Fruit fly (Drosophila melanogaster) whole organism, prepupa: ENCODE measurements around the gene CG4907.

Experiments used
- Blimp-1 ChIP-seq: fragments of 200-800 bp; sonication (Bioruptor generic); optimal IDR thresholded peaks from 3 replicates; lab custom pipeline; 2017; ENCODE audit warnings: missing biosample characterization, missing genetic modification characterization, mild to moderate bottlenecking, moderate library complexity, missing genetic modification reagents
- CG10631 ChIP-seq: fragments of 200-800 bp; sonication (Bioruptor generic); optimal IDR thresholded peaks from 2 replicates; lab custom pipeline; 2016; ENCODE audit warnings: missing biosample characterization, missing genetic modification characterization
- CG11294 ChIP-seq: fragments of 200-800 bp; sonication (Bioruptor generic); IDR thresholded peaks from 2 replicates; pipeline ENCODE4 v1.3.6; 2022; ENCODE audit warnings: missing biosample characterization, missing genetic modification characterization
- CG11762 ChIP-seq: fragments of 200-800 bp; sonication (Bioruptor generic); optimal IDR thresholded peaks from 3 replicates; lab custom pipeline; 2016; ENCODE audit warnings: missing biosample characterization, missing genetic modification characterization; ENCODE audit not compliant: insufficient read depth
- CG11902 ChIP-seq: fragments of 200-800 bp; sonication (Bioruptor generic); optimal IDR thresholded peaks from 3 replicates; lab custom pipeline; 2016; ENCODE audit warnings: missing biosample characterization, missing genetic modification characterization
- CG1621 ChIP-seq: fragments of 200-800 bp; sonication (Bioruptor generic); optimal IDR thresholded peaks from 3 replicates; lab custom pipeline; 2018; ENCODE audit warnings: missing biosample characterization, mild to moderate bottlenecking, missing genetic modification characterization
- CG31627 ChIP-seq: fragments of 200-800 bp; sonication (Bioruptor generic); optimal IDR thresholded peaks from 3 replicates; lab custom pipeline; 2016; ENCODE audit warnings: missing biosample characterization, missing genetic modification characterization
- CG32006 ChIP-seq: fragments of 200-800 bp; sonication (Bioruptor generic); optimal IDR thresholded peaks from 3 replicates; lab custom pipeline; 2017; ENCODE audit warnings: missing biosample characterization, mild to moderate bottlenecking, missing genetic modification characterization
- CG6163 ChIP-seq: fragments of 200-800 bp; sonication (Bioruptor generic); IDR thresholded peaks from 3 replicates; pipeline ENCODE4 v1.3.6; 2022; ENCODE audit warnings: missing biosample characterization, missing genetic modification characterization
- CG6792 ChIP-seq: fragments of 200-800 bp; sonication (Bioruptor generic); optimal IDR thresholded peaks from 3 replicates; lab custom pipeline; 2016; ENCODE audit warnings: missing biosample characterization, missing genetic modification characterization
- CG6854 ChIP-seq: fragments of 200-800 bp; sonication (Bioruptor generic); optimal IDR thresholded peaks from 2 replicates; lab custom pipeline; 2017; ENCODE audit warnings: missing biosample characterization, mild to moderate bottlenecking, missing genetic modification characterization
- CG7368 ChIP-seq: fragments of 200-800 bp; sonication (Bioruptor generic); optimal IDR thresholded peaks from 3 replicates; lab custom pipeline; 2016; ENCODE audit warnings: missing biosample characterization, missing genetic modification characterization
- CG8319 ChIP-seq: fragments of 200-800 bp; sonication (Bioruptor generic); optimal IDR thresholded peaks from 3 replicates; lab custom pipeline; 2016; ENCODE audit warnings: missing biosample characterization, missing genetic modification characterization
- CG8632 ChIP-seq: fragments of 200-800 bp; sonication (Bioruptor generic); optimal IDR thresholded peaks from 3 replicates; lab custom pipeline; 2016; ENCODE audit warnings: missing biosample characterization, missing genetic modification characterization
- CG9139 ChIP-seq: fragments of 200-800 bp; sonication (Bioruptor generic); optimal IDR thresholded peaks from 3 replicates; lab custom pipeline; 2017; ENCODE audit warnings: missing biosample characterization, mild to moderate bottlenecking, missing genetic modification characterization
- Eip75B ChIP-seq: fragments of 200-800 bp; sonication (Bioruptor generic); optimal IDR thresholded peaks from 3 replicates; lab custom pipeline; 2016; ENCODE audit warnings: missing biosample characterization, missing genetic modification characterization
- Eip78C ChIP-seq: fragments of 200-800 bp; sonication (Bioruptor generic); peaks from one replicate; lab custom pipeline; 2016; ENCODE audit warnings: missing biosample characterization, missing genetic modification characterization
- Ets21C ChIP-seq: fragments of 200-800 bp; sonication (Bioruptor generic); optimal IDR thresholded peaks from 3 replicates; lab custom pipeline; 2016; ENCODE audit warnings: missing biosample characterization, missing genetic modification characterization
- Ets96B ChIP-seq: fragments of 200-800 bp; optimal IDR thresholded peaks from 2 replicates; lab custom pipeline; 2019; ENCODE audit warnings: missing biosample characterization, mild to moderate bottlenecking, missing genetic modification characterization, moderate library complexity
- Gug ChIP-seq: fragments of 200-800 bp; sonication (Bioruptor generic); IDR thresholded peaks from 2 replicates; pipeline ENCODE4 v1.3.6; 2022; ENCODE audit warnings: missing biosample characterization, missing genetic modification characterization
- Hr39 ChIP-seq: fragments of 200-800 bp; sonication (Bioruptor generic); optimal IDR thresholded peaks from 2 replicates; lab custom pipeline; 2016; ENCODE audit warnings: missing biosample characterization, missing genetic modification characterization
- Hr4 ChIP-seq: fragments of 200-800 bp; sonication (Bioruptor generic); optimal IDR thresholded peaks from 3 replicates; lab custom pipeline; 2016; ENCODE audit warnings: missing biosample characterization, missing genetic modification characterization
- Lpt ChIP-seq: fragments of 200-800 bp; sonication (Bioruptor generic); optimal IDR thresholded peaks from 3 replicates; lab custom pipeline; 2016; ENCODE audit warnings: missing biosample characterization, missing genetic modification characterization
- Met ChIP-seq: fragments of 200-800 bp; sonication (Bioruptor generic); optimal IDR thresholded peaks from 3 replicates; lab custom pipeline; 2016; ENCODE audit warnings: missing biosample characterization, missing genetic modification characterization
- OdsH ChIP-seq: fragments of 200-800 bp; sonication (Bioruptor generic); optimal IDR thresholded peaks from 3 replicates; lab custom pipeline; 2016; ENCODE audit warnings: missing biosample characterization, missing genetic modification characterization
- Smox ChIP-seq: fragments of 200-800 bp; sonication (Bioruptor generic); optimal IDR thresholded peaks from 3 replicates; lab custom pipeline; 2016; ENCODE audit warnings: missing biosample characterization, missing genetic modification characterization
- Sox102F ChIP-seq: fragments of 200-800 bp; sonication (Bioruptor generic); optimal IDR thresholded peaks from 2 replicates; lab custom pipeline; 2016; ENCODE audit warnings: missing biosample characterization, mild to moderate bottlenecking, missing genetic modification characterization
- Sox14 ChIP-seq: fragments of 200-800 bp; sonication (Bioruptor generic); optimal IDR thresholded peaks from 3 replicates; lab custom pipeline; 2016; ENCODE audit warnings: missing biosample characterization, missing genetic modification characterization
- Sox15 ChIP-seq: fragments of 200-800 bp; sonication (Bioruptor generic); optimal IDR thresholded peaks from 3 replicates; lab custom pipeline; 2016; ENCODE audit warnings: missing biosample characterization, missing genetic modification characterization
- achi ChIP-seq: fragments of 200-800 bp; sonication (Bioruptor generic); optimal IDR thresholded peaks from 3 replicates; lab custom pipeline; 2016; ENCODE audit warnings: missing biosample characterization, missing genetic modification characterization
- acj6 ChIP-seq: fragments of 200-800 bp; sonication (Bioruptor generic); optimal IDR thresholded peaks from 3 replicates; lab custom pipeline; 2016; ENCODE audit warnings: missing biosample characterization, missing genetic modification characterization
- cyc ChIP-seq: fragments of 200-800 bp; sonication (Bioruptor generic); optimal IDR thresholded peaks from 3 replicates; lab custom pipeline; 2016; ENCODE audit warnings: missing biosample characterization, missing genetic modification characterization
- dac ChIP-seq: fragments of 200-800 bp; sonication (Bioruptor generic); optimal IDR thresholded peaks from 2 replicates; lab custom pipeline; 2017; ENCODE audit warnings: missing biosample characterization, mild to moderate bottlenecking, missing genetic modification characterization
- eg ChIP-seq: fragments of 200-800 bp; sonication (Bioruptor generic); IDR thresholded peaks from 3 replicates; pipeline ENCODE4 v1.3.6; 2022; ENCODE audit warnings: missing biosample characterization, missing genetic modification characterization
- esn ChIP-seq: fragments of 200-800 bp; sonication (Bioruptor generic); optimal IDR thresholded peaks from 2 replicates; lab custom pipeline; 2016; ENCODE audit warnings: missing biosample characterization, mild to moderate bottlenecking, missing genetic modification characterization, moderate library complexity
- fd59A ChIP-seq: fragments of 200-800 bp; sonication (Bioruptor generic); optimal IDR thresholded peaks from 2 replicates; lab custom pipeline; 2017; ENCODE audit warnings: missing biosample characterization, mild to moderate bottlenecking, missing genetic modification characterization, missing genetic modification reagents
- fd85E ChIP-seq: fragments of 200-800 bp; sonication (Bioruptor generic); optimal IDR thresholded peaks from 3 replicates; lab custom pipeline; 2016; ENCODE audit warnings: missing biosample characterization, missing genetic modification characterization
- lz ChIP-seq: fragments of 200-800 bp; sonication (Bioruptor generic); optimal IDR thresholded peaks from 3 replicates; lab custom pipeline; 2016; ENCODE audit warnings: missing biosample characterization, missing genetic modification characterization
- net ChIP-seq: fragments of 200-800 bp; sonication (Bioruptor generic); optimal IDR thresholded peaks from 3 replicates; lab custom pipeline; 2016; ENCODE audit warnings: missing biosample characterization, missing genetic modification characterization
- pdm3 ChIP-seq: fragments of 200-800 bp; sonication (Bioruptor generic); optimal IDR thresholded peaks from 3 replicates; lab custom pipeline; 2016; ENCODE audit warnings: missing biosample characterization, missing genetic modification characterization
- salr ChIP-seq, 2 experiments: fragments of 200-800 bp; sonication (Bioruptor generic); optimal IDR thresholded peaks; 3 replicates each; lab custom pipeline; 2016 to 2018; ENCODE audit warnings: missing biosample characterization in 2 of 2, missing genetic modification characterization in 2 of 2, mild to moderate bottlenecking in 1 of 2
- spab ChIP-seq: fragments of 200-800 bp; sonication (Bioruptor generic); optimal IDR thresholded peaks from 2 replicates; lab custom pipeline; 2017; ENCODE audit warnings: missing biosample characterization, mild to moderate bottlenecking, missing genetic modification characterization, missing genetic modification reagents
- ss ChIP-seq, 2 experiments: fragments of 200-800 bp; sonication (Bioruptor generic); optimal IDR thresholded peaks; 2 replicates in 1 of 2; 3 replicates in 1 of 2; lab custom pipeline; 2017 to 2018; ENCODE audit warnings: mild to moderate bottlenecking in 2 of 2, missing biosample characterization in 2 of 2, missing genetic modification characterization in 2 of 2, moderate library complexity in 1 of 2
- svp ChIP-seq: fragments of 200-800 bp; sonication (Bioruptor generic); peaks from one replicate; lab custom pipeline; 2016; ENCODE audit warnings: missing biosample characterization, missing genetic modification characterization
- vri ChIP-seq: fragments of 200-800 bp; sonication (Bioruptor generic); optimal IDR thresholded peaks from 3 replicates; lab custom pipeline; 2016; ENCODE audit warnings: missing biosample characterization, mild to moderate bottlenecking, missing genetic modification characterization

The CG4907 gene

DNA sequence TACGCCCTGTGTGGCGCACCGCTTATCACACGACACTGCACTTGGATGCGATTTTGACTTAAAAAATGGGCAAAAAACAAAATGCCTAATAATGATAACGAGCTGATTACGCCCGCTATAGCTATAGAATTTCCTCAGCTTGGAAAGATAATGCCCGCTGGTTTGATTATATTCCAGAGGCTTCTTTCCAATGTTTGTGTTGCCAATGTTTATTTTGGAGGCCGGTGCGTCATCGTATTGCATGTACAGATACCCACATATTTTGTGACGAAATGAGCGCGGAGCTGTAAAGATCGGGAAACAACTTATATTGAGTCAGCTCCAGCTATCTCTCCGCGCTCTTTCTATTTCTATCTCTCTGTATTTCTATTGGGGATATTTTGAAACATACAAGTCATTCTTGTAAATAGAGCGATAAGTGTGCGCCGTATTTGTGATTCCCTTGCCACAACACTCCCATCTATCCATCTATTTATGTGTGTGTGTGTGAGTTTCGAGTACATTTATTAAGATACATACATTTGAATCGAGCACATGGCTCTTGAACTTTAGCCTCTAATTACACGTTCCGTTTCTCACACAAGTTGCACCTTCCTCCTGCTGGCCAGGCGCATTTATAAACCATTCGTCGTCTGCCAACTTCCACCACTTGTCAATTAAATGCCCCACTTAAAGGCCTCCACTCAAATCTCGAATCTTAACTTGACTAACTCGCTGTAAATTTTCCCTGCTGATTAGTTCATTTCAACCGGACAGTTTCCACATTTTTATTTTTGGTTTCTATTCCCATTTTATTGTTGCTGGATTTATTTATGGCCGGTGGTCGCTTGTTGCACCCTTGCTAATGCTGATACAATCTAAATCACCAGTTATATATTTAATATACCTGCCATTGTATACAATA lies 26.3 kb downstream of the CG4907 start (continued):
- TF ChIP-seq svp (GFP tag; lab: Kevin White, UChicago) (peak; percentile 59), salr (GFP tag; optimal IDR thresholded peaks at IDR 0.05; lab: Kevin White, UChicago) (no peak), CG11294 (no peak), net (no peak), fd59A (GFP tag; lab: Kevin White, UChicago) (no peak), vri (peak; percentile 73), Sox14 (no peak), Hr39 (GFP tag; lab: Kevin White, UChicago) (no peak), Ets21C (GFP tag; lab: Kevin White, UChicago) (no peak), CG9139 (GFP tag; lab: Kevin White, UChicago) (no peak), dac (GFP tag; lab: Kevin White, UChicago) (no peak), Smox (GFP tag; lab: Kevin White, UChicago) (no peak), ss (GFP tag; optimal IDR thresholded peaks at IDR 0.05; lab: Kevin White, UChicago) (peak in 1 of 2 experiments; percentile 43), CG6792 (GFP tag; lab: Kevin White, UChicago) (no peak)

DNA sequence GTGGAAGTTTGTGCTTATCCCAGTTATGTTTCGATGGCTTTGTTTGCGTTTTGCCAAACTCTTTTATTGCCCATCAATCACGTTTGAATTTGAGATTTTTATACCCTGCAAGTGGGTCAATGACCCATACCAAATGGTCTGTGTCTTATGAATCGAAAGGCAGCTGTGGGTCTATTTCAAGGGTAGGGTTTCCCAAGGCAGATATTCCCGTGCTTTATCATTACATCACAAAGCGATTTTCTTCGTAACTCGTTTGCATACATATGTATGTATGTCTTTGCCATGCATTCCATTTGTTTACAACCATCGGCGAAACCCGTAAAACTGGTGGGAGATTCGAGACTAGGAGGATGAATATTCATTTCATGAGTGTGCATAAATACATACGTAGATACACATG lies 35.1 kb downstream of the CG4907 start:
- peak in 1 of 2 experiments; percentile 13 for TF ChIP-seq ss (GFP tag; optimal IDR thresholded peaks at IDR 0.05; lab: Kevin White, UChicago)
- no peak for TF ChIP-seq CG11902 (GFP tag; lab: Kevin White, UChicago)
- TF ChIP-seq Eip78C (GFP tag; lab: Kevin White, UChicago): peak; percentile 54

DNA sequence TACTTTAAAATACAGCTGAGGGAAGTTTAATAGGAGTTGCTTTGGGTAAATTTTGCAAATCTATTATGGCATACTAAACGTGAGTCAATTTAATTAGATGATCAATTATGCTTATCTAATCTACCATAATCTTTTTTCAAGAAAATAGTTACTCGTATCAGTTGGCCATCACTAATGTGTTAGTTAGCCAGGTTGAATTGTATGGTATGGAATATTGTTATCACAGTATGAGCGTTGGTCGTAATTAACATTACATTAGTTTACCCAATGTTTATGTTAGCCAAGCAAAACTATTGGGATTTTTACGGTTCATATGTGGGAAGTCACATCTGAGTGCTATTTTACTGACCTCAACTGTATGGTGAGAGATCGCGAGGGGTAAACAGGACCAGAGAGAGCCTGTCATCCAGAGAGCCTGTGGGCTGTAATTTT lies 37.0 kb downstream of the CG4907 start:
- TF ChIP-seq CG31627 (GFP tag; lab: Kevin White, UChicago) (peak; percentile 87), CG7368 (GFP tag; lab: Kevin White, UChicago) (peak; percentile 37), svp (GFP tag; lab: Kevin White, UChicago) (peak; percentile 95), fd85E (GFP tag; lab: Kevin White, UChicago) (peak; percentile 11), CG1621 (tag; lab: Kevin White, UChicago) (peak; percentile 34), CG11902 (GFP tag; lab: Kevin White, UChicago) (peak; percentile 58), CG8319 (GFP tag; lab: Kevin White, UChicago) (peak; percentile 40), cyc (peak; percentile 80), CG10631 (GFP tag; lab: Kevin White, UChicago) (peak; percentile 60), Eip78C (GFP tag; lab: Kevin White, UChicago) (peak; percentile 92), Met (GFP tag; lab: Kevin White, UChicago) (peak; percentile 83), CG8632 (GFP tag; lab: Kevin White, UChicago) (peak; percentile 62), CG32006 (GFP tag; lab: Kevin White, UChicago) (no peak), CG6854 (GFP tag; lab: Kevin White, UChicago) (peak; percentile 39), Sox14 (no peak), spab (GFP tag; lab: Kevin White, UChicago) (peak; percentile 70), achi (peak; percentile 65), OdsH (GFP tag; lab: Kevin White, UChicago) (no peak), Blimp-1 (GFP tag; lab: Kevin White, UChicago) (peak; percentile 59), esn (GFP tag; lab: Kevin White, UChicago) (peak; percentile 88), CG6163 (GFP tag; lab: Robert Waterston, UW) (peak; percentile 34; the same call in 1 of the 3 replicates), pdm3 (GFP tag; lab: Kevin White, UChicago) (peak; percentile 52), CG11762 (peak; percentile 20), Smox (GFP tag; lab: Kevin White, UChicago) (peak; percentile 75), Gug (no peak), Sox102F (peak; percentile 84), Ets96B (tag; lab: Kevin White, UChicago) (peak; percentile 57), fd59A (GFP tag; lab: Kevin White, UChicago) (peak; percentile 58), CG6792 (GFP tag; lab: Kevin White, UChicago) (peak; percentile 68), acj6 (GFP tag; lab: Kevin White, UChicago) (peak; percentile 61), CG9139 (GFP tag; lab: Kevin White, UChicago) (peak; percentile 29), Eip75B (GFP tag; lab: Kevin White, UChicago) (peak; percentile 78), Sox15 (GFP tag; lab: Kevin White, UChicago) (peak; percentile 51), Lpt (GFP tag; lab: Kevin White, UChicago) (no peak), lz (peak; percentile 85), salr (GFP tag; optimal IDR thresholded peaks at IDR 0.05; lab: Kevin White, UChicago) (no peak), Hr39 (GFP tag; lab: Kevin White, UChicago) (peak; percentile 85), Hr4 (GFP tag; lab: Kevin White, UChicago) (no peak), eg (GFP tag; lab: Robert Waterston, UW) (no peak)
